Worm (Caenorhabditis elegans): ENCODE data around the gene del-7.

DNA sequence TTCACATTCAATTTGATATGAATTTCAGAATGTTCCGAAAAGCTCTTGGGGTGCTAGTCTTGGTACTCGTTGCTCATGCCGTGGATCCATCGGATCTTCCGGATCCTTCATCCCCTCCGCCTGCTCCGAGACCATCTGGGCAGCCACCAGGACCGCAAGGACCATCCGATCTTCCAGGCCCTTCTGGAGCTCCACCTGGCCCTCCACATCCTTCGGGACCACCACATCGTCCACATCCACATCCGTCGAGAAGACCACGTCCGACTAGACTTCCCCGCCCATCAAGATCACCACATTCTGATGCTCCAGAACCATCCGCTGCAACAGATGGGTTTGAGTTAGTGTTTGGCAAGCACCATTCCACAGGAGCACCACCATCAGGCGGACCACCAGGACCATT is 25.6 kb upstream of the del-7 start, which contains the start of gene clx-1:
- TF ChIP-seq ceh-6 (GFP tag; optimal IDR thresholded peaks at IDR 0.05) = no peak
- no peak for TF ChIP-seq ama-1 (optimal IDR thresholded peaks at IDR 0.05)
- TF ChIP-seq elt-2 (tag; optimal IDR thresholded peaks at IDR 0.05) = no peak
- TF ChIP-seq fkh-10 (GFP tag; optimal IDR thresholded peaks at IDR 0.05) = no peak
- TF ChIP-seq pqm-1 (tag; optimal IDR thresholded peaks at IDR 0.05) = no peak
- no peak for TF ChIP-seq ceh-30 (tag; optimal IDR thresholded peaks at IDR 0.05)
- no peak for TF ChIP-seq Y22D7AL.16 (tag; optimal IDR thresholded peaks at IDR 0.05)
- TF ChIP-seq sdc-2 (tag; optimal IDR thresholded peaks at IDR 0.05) = no peak

Data from whole organism, late embryonic.